Worm (Caenorhabditis elegans) whole organism, L4 larva: ENCODE data around the gene sel-1.

ENCODE experiments used
- F26F4.8 ChIP-seq: fragments of 200-800 bp; sonication (Bioruptor generic); conservative IDR thresholded peaks from 2 replicates; pipeline ENCODE4 v1.3.6; 2022; ENCODE audit warnings: missing genetic modification characterization, missing compliant biosample characterization
- R02D3.7 ChIP-seq: fragments of 150-350 bp; sonication (generic microtip); optimal IDR thresholded peaks from 3 replicates; lab custom pipeline; 2014; ENCODE audit warnings: missing biosample characterization, missing genetic modification characterization
- T26A8.4 ChIP-seq: fragments of 200-800 bp; sonication (Bioruptor generic); IDR thresholded peaks from 2 replicates; pipeline ENCODE4 v1.3.6; 2022; ENCODE audit warnings: missing genetic modification characterization, missing compliant biosample characterization
- Y75B8A.6 ChIP-seq: fragments of 200-800 bp; sonication (Bioruptor generic); IDR thresholded peaks from 2 replicates; pipeline ENCODE4 v1.3.6; 2022; ENCODE audit warnings: missing genetic modification reagents, missing genetic modification characterization, missing compliant biosample characterization
- attf-4 ChIP-seq: sonication (generic microtip); optimal IDR thresholded peaks from 3 replicates; lab custom pipeline; 2017; ENCODE audit warnings: missing biosample characterization, missing genetic modification characterization
- ceh-28 ChIP-seq: fragments of 150-350 bp; optimal IDR thresholded peaks from 2 replicates; lab custom pipeline; 2014; ENCODE audit warnings: missing biosample characterization, missing genetic modification reagents, missing genetic modification characterization
- ceh-32 ChIP-seq: sonication (generic microtip); optimal IDR thresholded peaks from 2 replicates; lab custom pipeline; 2016; ENCODE audit warnings: mild to moderate bottlenecking, missing genetic modification characterization, missing compliant biosample characterization; ENCODE audit not compliant: poor library complexity
- ceh-44 ChIP-seq: fragments of 200-800 bp; sonication (Bioruptor generic); IDR thresholded peaks from 2 replicates; pipeline ENCODE4 v1.3.6; 2022; ENCODE audit warnings: missing genetic modification reagents, missing genetic modification characterization, missing compliant biosample characterization
- ceh-62 ChIP-seq: sonication (generic microtip); optimal IDR thresholded peaks from 2 replicates; lab custom pipeline; 2017; ENCODE audit warnings: missing biosample characterization, missing genetic modification characterization
- ceh-82 ChIP-seq: sonication (generic microtip); optimal IDR thresholded peaks from 2 replicates; lab custom pipeline; 2017; ENCODE audit warnings: missing biosample characterization, missing genetic modification characterization
- cey-2 ChIP-seq: sonication (generic microtip); optimal IDR thresholded peaks from 3 replicates; lab custom pipeline; 2017; ENCODE audit warnings: missing genetic modification characterization, mild to moderate bottlenecking, missing compliant biosample characterization, antibody characterized with exemption, borderline replicate concordance; ENCODE audit not compliant: insufficient read depth
- daf-16 ChIP-seq, 3 experiments: sonication (generic microtip); optimal IDR thresholded peaks; 2 replicates each; lab custom pipeline; 2016 to 2017; ENCODE audit warnings: missing genetic modification characterization in 3 of 3, missing genetic modification reagents in 3 of 3, mild to moderate bottlenecking in 2 of 3, missing compliant biosample characterization in 2 of 3, missing biosample characterization in 1 of 3, moderate library complexity in 1 of 3
- daf-19 ChIP-seq: fragments of 200-800 bp; sonication (Bioruptor generic); conservative IDR thresholded peaks from 2 replicates; pipeline ENCODE4 v1.3.6; 2022; ENCODE audit warnings: missing genetic modification characterization, missing compliant biosample characterization
- daf-8 ChIP-seq: fragments of 200-800 bp; sonication (Bioruptor generic); IDR thresholded peaks from 2 replicates; pipeline ENCODE4 v1.3.6; 2022; ENCODE audit warnings: missing genetic modification characterization, missing compliant biosample characterization
- dmd-6 ChIP-seq: fragments of 200-800 bp; sonication (Bioruptor generic); IDR thresholded peaks from 2 replicates; pipeline ENCODE4 v1.3.6; 2022; ENCODE audit warnings: missing genetic modification reagents, missing genetic modification characterization, missing compliant biosample characterization
- dmd-8 ChIP-seq: fragments of 200-800 bp; sonication (Bioruptor generic); IDR thresholded peaks from 2 replicates; pipeline ENCODE4 v1.3.6; 2022; ENCODE audit warnings: missing genetic modification characterization, missing compliant biosample characterization
- duxl-1 ChIP-seq: sonication (generic microtip); optimal IDR thresholded peaks from 2 replicates; lab custom pipeline; 2016; ENCODE audit warnings: mild to moderate bottlenecking, missing genetic modification characterization, moderate library complexity, missing compliant biosample characterization; ENCODE audit not compliant: poor library complexity
- dve-1 ChIP-seq: sonication (generic microtip); optimal IDR thresholded peaks from 2 replicates; lab custom pipeline; 2017; ENCODE audit warnings: antibody characterized with exemption, mild to moderate bottlenecking, missing genetic modification characterization, missing compliant biosample characterization; ENCODE audit not compliant: insufficient read depth
- egl-43 ChIP-seq: fragments of 200-800 bp; sonication (Bioruptor generic); IDR thresholded peaks from 2 replicates; pipeline ENCODE4 v1.3.6; 2022; ENCODE audit warnings: missing genetic modification reagents, missing genetic modification characterization, missing compliant biosample characterization
- hlh-11 ChIP-seq: fragments of 200-800 bp; sonication (Bioruptor generic); optimal IDR thresholded peaks from 2 replicates; lab custom pipeline; 2018; ENCODE audit warnings: mild to moderate bottlenecking, missing genetic modification characterization, missing compliant biosample characterization
- hlh-30 ChIP-seq: sonication (generic microtip); optimal IDR thresholded peaks from 2 replicates; lab custom pipeline; 2017; ENCODE audit warnings: antibody characterized with exemption, mild to moderate bottlenecking, missing genetic modification characterization, missing compliant biosample characterization; ENCODE audit not compliant: insufficient read depth
- jun-1 ChIP-seq: fragments of 150-350 bp; optimal IDR thresholded peaks from 2 replicates; lab custom pipeline; 2014; ENCODE audit warnings: missing biosample characterization, missing genetic modification reagents, missing genetic modification characterization
- lim-7 ChIP-seq: fragments of 200-800 bp; sonication (Bioruptor generic); IDR thresholded peaks from 2 replicates; pipeline ENCODE4 v1.3.6; 2022; ENCODE audit warnings: missing genetic modification characterization, missing compliant biosample characterization
- lin-1 ChIP-seq: fragments of 200-800 bp; sonication (Bioruptor generic); IDR thresholded peaks from 2 replicates; pipeline ENCODE4 v1.3.6; 2022; ENCODE audit warnings: missing genetic modification reagents, missing genetic modification characterization, missing compliant biosample characterization
- lin-38 ChIP-seq: fragments of 200-800 bp; sonication (Bioruptor generic); IDR thresholded peaks from 2 replicates; pipeline ENCODE4 v1.3.6; 2022; ENCODE audit warnings: missing genetic modification reagents, missing genetic modification characterization, missing compliant biosample characterization
- lsy-2 ChIP-seq, 2 experiments: fragments of 150-350 bp in 1 of 2; sonication (generic microtip) in 1 of 2; optimal IDR thresholded peaks; 2 replicates each; lab custom pipeline; 2014 to 2017; ENCODE audit warnings: missing biosample characterization in 2 of 2, missing genetic modification characterization in 2 of 2
- madf-5 ChIP-seq, 2 experiments: fragments of 200-800 bp; sonication (Bioruptor generic); IDR thresholded peaks; 2 replicates each; pipeline ENCODE4 v1.3.6; 2022; ENCODE audit warnings: missing compliant biosample characterization in 2 of 2, missing genetic modification characterization in 2 of 2
- mep-1 ChIP-seq: fragments of 150-350 bp; sonication (generic microtip); optimal IDR thresholded peaks from 3 replicates; lab custom pipeline; 2014; ENCODE audit warnings: missing biosample characterization, missing genetic modification characterization
- mxl-2 ChIP-seq: fragments of 200-800 bp; sonication (Bioruptor generic); conservative IDR thresholded peaks from 2 replicates; pipeline ENCODE4 v1.3.6; 2022; ENCODE audit warnings: missing genetic modification reagents, missing genetic modification characterization, missing compliant biosample characterization
- nhr-25 ChIP-seq: sonication (generic microtip); optimal IDR thresholded peaks from 2 replicates; lab custom pipeline; 2017; ENCODE audit warnings: missing genetic modification characterization, mild to moderate bottlenecking, missing compliant biosample characterization, antibody characterized with exemption, moderate library complexity, borderline replicate concordance; ENCODE audit not compliant: insufficient read depth
- nhr-28 ChIP-seq: fragments of 150-350 bp; optimal IDR thresholded peaks from 2 replicates; lab custom pipeline; 2014; ENCODE audit warnings: missing biosample characterization, missing genetic modification characterization
- nhr-48 ChIP-seq: sonication (generic microtip); optimal IDR thresholded peaks from 2 replicates; lab custom pipeline; 2016; ENCODE audit warnings: mild to moderate bottlenecking, missing genetic modification characterization, missing compliant biosample characterization
- pha-4 ChIP-seq, 2 experiments: fragments of 150-350 bp in 1 of 2; fragments of 200-800 bp in 1 of 2; sonication (Bioruptor generic) in 1 of 2; IDR thresholded peaks in 1 of 2; optimal IDR thresholded peaks in 1 of 2; 2 replicates each; pipeline versions ENCODE4 v1.3.6 to Lab custom; 2014 to 2022; ENCODE audit warnings: missing genetic modification characterization in 2 of 2, missing genetic modification reagents in 2 of 2, missing biosample characterization in 1 of 2, missing compliant biosample characterization in 1 of 2
- pqm-1 ChIP-seq: sonication (generic microtip); optimal IDR thresholded peaks from 2 replicates; lab custom pipeline; 2017; ENCODE audit warnings: missing biosample characterization, missing genetic modification characterization
- rbr-2 ChIP-seq: sonication (generic microtip); optimal IDR thresholded peaks from 2 replicates; lab custom pipeline; 2016; ENCODE audit warnings: missing genotype, missing genetic modification characterization, missing compliant biosample characterization
- saeg-2 ChIP-seq: fragments of 200-800 bp; sonication (Bioruptor generic); IDR thresholded peaks from 2 replicates; pipeline ENCODE4 v1.3.6; 2022; ENCODE audit warnings: missing genetic modification reagents, missing genetic modification characterization, missing compliant biosample characterization
- skn-1 ChIP-seq: fragments of 150-350 bp; optimal IDR thresholded peaks from 2 replicates; lab custom pipeline; 2014; ENCODE audit warnings: missing biosample characterization, missing genetic modification characterization
- snpc-1.2 ChIP-seq: fragments of 200-800 bp; sonication (Bioruptor generic); IDR thresholded peaks from 2 replicates; pipeline ENCODE4 v1.3.6; 2022; ENCODE audit warnings: missing genetic modification reagents, missing genetic modification characterization, missing compliant biosample characterization
- tra-1 ChIP-seq: fragments of 200-800 bp; sonication (Bioruptor generic); IDR thresholded peaks from 2 replicates; pipeline ENCODE4 v1.3.6; 2022; ENCODE audit warnings: missing genetic modification reagents, missing genetic modification characterization, missing compliant biosample characterization
- unc-62 ChIP-seq, 3 experiments: fragments of 150-350 bp in 1 of 3; sonication (generic microtip); optimal IDR thresholded peaks in 2 of 3; peaks in 1 of 3; 1 replicate in 1 of 3; 2 replicates in 2 of 3; lab custom pipeline; 2014 to 2017; ENCODE audit warnings: missing biosample characterization in 3 of 3, missing genetic modification characterization in 3 of 3, missing genetic modification reagents in 3 of 3, missing genotype in 1 of 3
- ztf-7 ChIP-seq: fragments of 150-350 bp; optimal IDR thresholded peaks from 2 replicates; lab custom pipeline; 2014; ENCODE audit warnings: missing biosample characterization, missing genetic modification characterization

The sel-1 gene

ce11 chrV:12532369-12532768, 28.2 kb upstream of the sel-1 start (continued):
- TF ChIP-seq tra-1 (no peak), lin-1 (no peak), daf-8 (no peak), F26F4.8 (no peak), T26A8.4 (no peak), snpc-1.2 (no peak)

- TF ChIP-seq lin-38, result no peak
- no peak for TF ChIP-seq egl-43
- TF ChIP-seq ceh-32 (tag; lab: Kevin White, UChicago), result no peak
- no peak for TF ChIP-seq attf-4
- TF ChIP-seq Y75B8A.6, result no peak
- peak; percentile 68 for TF ChIP-seq nhr-48
- TF ChIP-seq ceh-62, result no peak
- TF ChIP-seq ceh-28 (tag; lab: Kevin White, UChicago), result no peak
- TF ChIP-seq dmd-8, result no peak
- TF ChIP-seq dmd-6 (GFP tag; lab: Robert Waterston, UW), result peak; percentile 49; the same call in 1 of the 2 replicates
- TF ChIP-seq R02D3.7 (tag; lab: Kevin White, UChicago), result no peak
- peak in 1 of 2 experiments; percentile 98 for TF ChIP-seq unc-62 (GFP tag; optimal IDR thresholded peaks at IDR 0.05 in 1 of 2; lab: Kevin White, UChicago)
- no peak for TF ChIP-seq unc-62 (tag; optimal IDR thresholded peaks at IDR 0.05; lab: Kevin White, UChicago)
- TF ChIP-seq mxl-2 (GFP tag; lab: Robert Waterston, UW), result no peak
- TF ChIP-seq ceh-82 (tag; lab: Kevin White, UChicago), result no peak
- TF ChIP-seq nhr-25, result peak; percentile 72
- TF ChIP-seq hlh-11, result peak; percentile 56
- TF ChIP-seq lsy-2 (tag; optimal IDR thresholded peaks at IDR 0.05; lab: Kevin White, UChicago), result peak in 1 of 2 experiments; percentile 46
- peak; percentile 3 for TF ChIP-seq mep-1 (tag; lab: Kevin White, UChicago)
- no peak for TF ChIP-seq F26F4.8
- TF ChIP-seq tra-1, result no peak
These were observed 26.8 kb upstream of the sel-1 start for ce11 chrV:12533635-12534150.

- no peak for TF ChIP-seq lim-7 (GFP tag; lab: Robert Waterston, UW)
- TF ChIP-seq unc-62 (GFP tag; optimal IDR thresholded peaks at IDR 0.05 in 1 of 2; lab: Kevin White, UChicago), result peak in 1 of 2 experiments; percentile 71
- no peak for TF ChIP-seq unc-62 (tag; optimal IDR thresholded peaks at IDR 0.05; lab: Kevin White, UChicago)
- TF ChIP-seq rbr-2 (tag; lab: Kevin White, UChicago), result no peak
- TF ChIP-seq hlh-30 (tag; lab: Kevin White, UChicago), result peak; percentile 23
- peak; percentile 4 for TF ChIP-seq dve-1 (tag; lab: Kevin White, UChicago)
- no peak for TF ChIP-seq daf-16 (GFP tag; optimal IDR thresholded peaks at IDR 0.05; lab: Kevin White, UChicago)
- peak; percentile 52 for TF ChIP-seq daf-16 (tag; optimal IDR thresholded peaks at IDR 0.05; lab: Kevin White, UChicago)
- no peak for TF ChIP-seq pqm-1 (tag; lab: Kevin White, UChicago)
These were observed 25.6 kb upstream of the sel-1 start for ce11 chrV:12534941-12535340.

- TF ChIP-seq saeg-2 (GFP tag; lab: Robert Waterston, UW), result no peak
- TF ChIP-seq attf-4, result no peak
- TF ChIP-seq pha-4 (GFP tag; IDR thresholded peaks at IDR 0.05; lab: Robert Waterston, UW), result no peak
- TF ChIP-seq pha-4 (tag; optimal IDR thresholded peaks at IDR 0.05; lab: Kevin White, UChicago), result no peak
- no peak for TF ChIP-seq jun-1
- no peak for TF ChIP-seq madf-5 (GFP tag; IDR thresholded peaks at IDR 0.05; lab: Robert Waterston, UW)
- TF ChIP-seq skn-1, result no peak
- TF ChIP-seq duxl-1 (tag; lab: Kevin White, UChicago), result no peak
- no peak for TF ChIP-seq daf-16 (GFP tag; optimal IDR thresholded peaks at IDR 0.05; lab: Kevin White, UChicago)
- TF ChIP-seq daf-16 (tag; optimal IDR thresholded peaks at IDR 0.05; lab: Kevin White, UChicago), result peak; percentile 70
- TF ChIP-seq dve-1 (tag; lab: Kevin White, UChicago), result no peak
- no peak for TF ChIP-seq dmd-8
- TF ChIP-seq ceh-44, result no peak
- no peak for TF ChIP-seq daf-19 (GFP tag; lab: Robert Waterston, UW)
- no peak for TF ChIP-seq cey-2 (tag; lab: Kevin White, UChicago)
- TF ChIP-seq ztf-7 (tag; lab: Kevin White, UChicago), result no peak
- TF ChIP-seq dmd-6 (GFP tag; lab: Robert Waterston, UW), result no peak
- peak in 1 of 2 experiments; percentile 94 for TF ChIP-seq unc-62 (GFP tag; optimal IDR thresholded peaks at IDR 0.05 in 1 of 2; lab: Kevin White, UChicago)
- TF ChIP-seq unc-62 (tag; optimal IDR thresholded peaks at IDR 0.05; lab: Kevin White, UChicago), result no peak
- TF ChIP-seq lin-38, result no peak
- TF ChIP-seq nhr-28 (tag; lab: Kevin White, UChicago), result peak; percentile 11
- no peak for TF ChIP-seq F26F4.8
These were observed 24.0 kb upstream of the sel-1 start for ce11 chrV:12536409-12537038.
